Fruit fly (Drosophila melanogaster) whole organism, embryonic: ENCODE data around the gene Sgs1.

Experiments
- BEAF-32 ChIP-seq: fragments of 200-800 bp; sonication (Bioruptor generic); optimal IDR thresholded peaks from 3 replicates; lab custom pipeline; 2017; ENCODE audit warnings: missing biosample characterization, missing genetic modification characterization, mild to moderate bottlenecking, moderate library complexity, missing genetic modification reagents
- CG10274 ChIP-seq: fragments of 200-800 bp; sonication (Bioruptor generic); optimal IDR thresholded peaks from 3 replicates; lab custom pipeline; 2017; ENCODE audit warnings: missing biosample characterization, mild to moderate bottlenecking, missing genetic modification characterization
- CG11247 ChIP-seq: fragments of 200-800 bp; sonication (Bioruptor generic); IDR thresholded peaks from 2 replicates; pipeline ENCODE4 v1.3.6; 2022; ENCODE audit warnings: missing biosample characterization, missing genetic modification characterization
- CG12659 ChIP-seq: fragments of 200-800 bp; sonication (Bioruptor generic); optimal IDR thresholded peaks from 3 replicates; lab custom pipeline; 2017; ENCODE audit warnings: mild to moderate bottlenecking, missing biosample characterization, missing genetic modification reagents, missing genetic modification characterization
- CG13123 ChIP-seq: fragments of 200-800 bp; sonication (Bioruptor generic); optimal IDR thresholded peaks from 2 replicates; lab custom pipeline; 2016; ENCODE audit warnings: missing biosample characterization, missing genetic modification characterization
- CG17802 ChIP-seq: fragments of 200-800 bp; sonication (Bioruptor generic); optimal IDR thresholded peaks from 2 replicates; lab custom pipeline; 2018; ENCODE audit warnings: missing biosample characterization, mild to moderate bottlenecking, missing genetic modification characterization, moderate library complexity
- CG18764 ChIP-seq: fragments of 200-800 bp; sonication (Bioruptor generic); optimal IDR thresholded peaks from 3 replicates; lab custom pipeline; 2016; ENCODE audit warnings: missing biosample characterization, missing genetic modification characterization
- CG2129 ChIP-seq: fragments of 200-800 bp; sonication (Bioruptor generic); IDR thresholded peaks from 2 replicates; pipeline ENCODE4 v1.3.6; 2022; ENCODE audit warnings: missing biosample characterization, missing genetic modification characterization; ENCODE audit not compliant: partially characterized antibody
- CG30431 ChIP-seq: fragments of 200-800 bp; sonication (Bioruptor generic); optimal IDR thresholded peaks from 2 replicates; lab custom pipeline; 2017; ENCODE audit warnings: missing biosample characterization, missing genetic modification characterization
- CG3281 ChIP-seq: fragments of 200-800 bp; sonication (Bioruptor generic); optimal IDR thresholded peaks from 3 replicates; lab custom pipeline; 2017; ENCODE audit warnings: missing biosample characterization, mild to moderate bottlenecking, missing genetic modification characterization
- CG34422 ChIP-seq: fragments of 200-800 bp; sonication (Bioruptor generic); IDR thresholded peaks from 3 replicates; pipeline ENCODE4 v1.3.6; 2022; ENCODE audit warnings: missing biosample characterization, missing genetic modification characterization
- CG4360 ChIP-seq: fragments of 200-800 bp; sonication (Bioruptor generic); IDR thresholded peaks from 2 replicates; pipeline ENCODE4 v1.3.6; 2022; ENCODE audit warnings: missing biosample characterization, missing genetic modification characterization
- CG4404 ChIP-seq: fragments of 200-800 bp; sonication (Bioruptor generic); IDR thresholded peaks from 2 replicates; pipeline ENCODE4 v1.3.6; 2022; ENCODE audit warnings: missing biosample characterization, missing genetic modification characterization
- CG4617 ChIP-seq: fragments of 200-800 bp; sonication (Bioruptor generic); optimal IDR thresholded peaks from 3 replicates; lab custom pipeline; 2016; ENCODE audit warnings: missing biosample characterization, missing genetic modification characterization, borderline replicate concordance
- CG7839 ChIP-seq: fragments of 200-800 bp; sonication (Bioruptor generic); optimal IDR thresholded peaks from 3 replicates; lab custom pipeline; 2018; ENCODE audit warnings: missing biosample characterization, mild to moderate bottlenecking, missing genetic modification characterization, moderate library complexity
- CG7963 ChIP-seq: fragments of 200-800 bp; sonication (Bioruptor generic); IDR thresholded peaks from 3 replicates; pipeline ENCODE4 v1.3.6; 2022; ENCODE audit warnings: missing biosample characterization, missing genetic modification characterization; ENCODE audit not compliant: partially characterized antibody
- CG8924 ChIP-seq: fragments of 200-800 bp; optimal IDR thresholded peaks from 3 replicates; lab custom pipeline; 2019; ENCODE audit warnings: missing biosample characterization, mild to moderate bottlenecking, missing genetic modification characterization, moderate library complexity
- CG8944 ChIP-seq: fragments of 200-800 bp; sonication (Bioruptor generic); optimal IDR thresholded peaks from 3 replicates; lab custom pipeline; 2016; ENCODE audit warnings: missing biosample characterization, missing genetic modification characterization
- CG9727 ChIP-seq: fragments of 200-800 bp; sonication (Bioruptor generic); optimal IDR thresholded peaks from 3 replicates; lab custom pipeline; 2017; ENCODE audit warnings: missing biosample characterization, mild to moderate bottlenecking, missing genetic modification characterization
- CTCF ChIP-seq: fragments of 200-800 bp; sonication (Bioruptor generic); optimal IDR thresholded peaks from 2 replicates; lab custom pipeline; 2017; ENCODE audit warnings: missing biosample characterization, mild to moderate bottlenecking, missing genetic modification characterization, moderate library complexity
- CrebB ChIP-seq: fragments of 200-800 bp; sonication (Bioruptor generic); optimal IDR thresholded peaks from 3 replicates; lab custom pipeline; 2018; ENCODE audit warnings: missing biosample characterization, mild to moderate bottlenecking, missing genetic modification characterization
- Dek ChIP-seq: fragments of 200-800 bp; sonication (Bioruptor generic); optimal IDR thresholded peaks from 3 replicates; lab custom pipeline; 2019; ENCODE audit warnings: missing biosample characterization, mild to moderate bottlenecking, missing genetic modification characterization, moderate library complexity
- Doc3 ChIP-seq: fragments of 200-800 bp; sonication (Bioruptor generic); IDR thresholded peaks from 3 replicates; pipeline ENCODE4 v1.3.6; 2022; ENCODE audit warnings: missing biosample characterization, missing genetic modification characterization; ENCODE audit not compliant: partially characterized antibody
- HLH3B ChIP-seq: fragments of 200-800 bp; sonication (Bioruptor generic); IDR thresholded peaks from 2 replicates; pipeline ENCODE4 v1.3.6; 2022; ENCODE audit warnings: missing biosample characterization, missing genetic modification characterization
- HmgZ ChIP-seq: fragments of 200-800 bp; sonication (Bioruptor generic); optimal IDR thresholded peaks from 2 replicates; lab custom pipeline; 2018; ENCODE audit warnings: missing biosample characterization, mild to moderate bottlenecking, missing genetic modification characterization
- PHDP ChIP-seq: fragments of 200-800 bp; sonication (Bioruptor generic); optimal IDR thresholded peaks from 3 replicates; lab custom pipeline; 2018; ENCODE audit warnings: missing biosample characterization, mild to moderate bottlenecking, missing genetic modification characterization, moderate library complexity
- Sry-β ChIP-seq: fragments of 200-800 bp; sonication (Bioruptor generic); optimal IDR thresholded peaks from 2 replicates; lab custom pipeline; 2018; ENCODE audit warnings: missing biosample characterization, mild to moderate bottlenecking, missing genetic modification characterization, moderate library complexity
- Ssrp ChIP-seq: fragments of 200-800 bp; sonication (Bioruptor generic); optimal IDR thresholded peaks from 2 replicates; lab custom pipeline; 2018; ENCODE audit warnings: missing biosample characterization, mild to moderate bottlenecking, missing genetic modification characterization, moderate library complexity
- ara ChIP-seq: fragments of 200-800 bp; sonication (Bioruptor generic); IDR thresholded peaks from 2 replicates; pipeline ENCODE4 v1.3.6; 2022; ENCODE audit warnings: missing biosample characterization, missing genetic modification characterization
- ase ChIP-seq: fragments of 200-800 bp; sonication (Bioruptor generic); IDR thresholded peaks from 3 replicates; pipeline ENCODE4 v1.3.6; 2022; ENCODE audit warnings: missing biosample characterization, missing genetic modification characterization
- cad ChIP-seq: fragments of >200 bp; optimal IDR thresholded peaks from 2 replicates; lab custom pipeline; 2017; ENCODE audit warnings: missing biosample characterization, missing genetic modification characterization
- cato ChIP-seq: fragments of 200-800 bp; sonication (Bioruptor generic); optimal IDR thresholded peaks from 2 replicates; lab custom pipeline; 2016; ENCODE audit warnings: missing biosample characterization, missing genetic modification characterization, borderline replicate concordance
- cg ChIP-seq: fragments of 200-800 bp; sonication (Bioruptor generic); optimal IDR thresholded peaks from 3 replicates; lab custom pipeline; 2019; ENCODE audit warnings: missing biosample characterization, mild to moderate bottlenecking, missing genetic modification characterization, moderate library complexity
- crc ChIP-seq: fragments of 200-800 bp; sonication (Bioruptor generic); optimal IDR thresholded peaks from 2 replicates; lab custom pipeline; 2016; ENCODE audit warnings: missing biosample characterization, missing genetic modification characterization
- dpn ChIP-seq, 2 experiments: fragments of 200-800 bp; sonication (Bioruptor generic); optimal IDR thresholded peaks; 3 replicates each; lab custom pipeline; 2016; ENCODE audit warnings: missing biosample characterization in 2 of 2, missing genetic modification characterization in 2 of 2
- dysf ChIP-seq: fragments of 200-800 bp; sonication (Bioruptor generic); IDR thresholded peaks from 3 replicates; pipeline ENCODE4 v1.3.6; 2022; ENCODE audit warnings: missing biosample characterization, missing genetic modification characterization
- gcm ChIP-seq: fragments of 200-800 bp; sonication (Bioruptor generic); optimal IDR thresholded peaks from 2 replicates; lab custom pipeline; 2019; ENCODE audit warnings: missing biosample characterization, mild to moderate bottlenecking, missing genetic modification characterization, moderate library complexity
- gem ChIP-seq: fragments of 200-800 bp; sonication (Bioruptor generic); optimal IDR thresholded peaks from 2 replicates; lab custom pipeline; 2019; ENCODE audit warnings: missing biosample characterization, mild to moderate bottlenecking, missing genetic modification characterization, moderate library complexity
- gsb-n ChIP-seq: fragments of 200-800 bp; sonication (Bioruptor generic); optimal IDR thresholded peaks from 3 replicates; lab custom pipeline; 2018; ENCODE audit warnings: missing biosample characterization, mild to moderate bottlenecking, missing genetic modification characterization
- gt ChIP-seq: fragments of 200-800 bp; sonication (Bioruptor generic); IDR thresholded peaks from 2 replicates; pipeline ENCODE4 v1.3.6; 2022; ENCODE audit warnings: missing biosample characterization, missing genetic modification characterization
- ind ChIP-seq: fragments of 200-800 bp; sonication (Bioruptor generic); optimal IDR thresholded peaks from 3 replicates; lab custom pipeline; 2016; ENCODE audit warnings: missing biosample characterization, missing genetic modification characterization
- mirr ChIP-seq: fragments of 200-800 bp; sonication (Bioruptor generic); optimal IDR thresholded peaks from 3 replicates; lab custom pipeline; 2018; ENCODE audit warnings: missing biosample characterization, mild to moderate bottlenecking, missing genetic modification characterization
- nau ChIP-seq: fragments of 200-800 bp; sonication (Bioruptor generic); optimal IDR thresholded peaks from 3 replicates; lab custom pipeline; 2017; ENCODE audit warnings: missing biosample characterization, mild to moderate bottlenecking, missing genetic modification characterization, missing genetic modification reagents
- sens ChIP-seq: fragments of 200-800 bp; sonication (Bioruptor generic); peaks from one replicate; lab custom pipeline; 2016; ENCODE audit warnings: missing biosample characterization, missing genetic modification characterization
- sisA ChIP-seq: fragments of 200-800 bp; sonication (Bioruptor generic); IDR thresholded peaks from 2 replicates; pipeline ENCODE4 v1.3.6; 2022; ENCODE audit warnings: missing biosample characterization, missing genetic modification characterization
- sna ChIP-seq: fragments of 200-800 bp; sonication (Bioruptor generic); IDR thresholded peaks from 2 replicates; pipeline ENCODE4 v1.3.6; 2022; ENCODE audit warnings: missing biosample characterization, missing genetic modification characterization; ENCODE audit not compliant: partially characterized antibody
- so ChIP-seq: fragments of 200-800 bp; sonication (Bioruptor generic); IDR thresholded peaks from 3 replicates; pipeline ENCODE4 v1.3.6; 2022; ENCODE audit warnings: missing biosample characterization, missing genetic modification characterization
- z ChIP-seq: fragments of 200-800 bp; sonication (Bioruptor generic); IDR thresholded peaks from 3 replicates; pipeline ENCODE4 v1.3.6; 2022; ENCODE audit warnings: missing biosample characterization, missing genetic modification characterization
- zfh1 ChIP-seq: fragments of 200-800 bp; sonication (Bioruptor generic); IDR thresholded peaks from 3 replicates; pipeline ENCODE4 v1.3.6; 2022; ENCODE audit warnings: missing biosample characterization, missing genetic modification characterization
- zfh2 ChIP-seq: fragments of 200-800 bp; sonication (Bioruptor generic); optimal IDR thresholded peaks from 2 replicates; lab custom pipeline; 2016; ENCODE audit warnings: missing biosample characterization, missing genetic modification characterization

Gene Sgs1

dm6 chr2L:4981278-4981966 lies 44.2 kb downstream of the Sgs1 start, which contains the start of the genes CG8892 and CG34126 (continued):
- TF ChIP-seq CG17802 (tag; lab: Kevin White, UChicago), result peak; percentile 90
- peak; percentile 92 for TF ChIP-seq ase (GFP tag; lab: Robert Waterston, UW)
- TF ChIP-seq HmgZ (tag; lab: Kevin White, UChicago), result peak; percentile 98
- peak; percentile 96 for TF ChIP-seq zfh1 (GFP tag; lab: Robert Waterston, UW)
- peak; percentile 95 for TF ChIP-seq mirr (GFP tag; lab: Kevin White, UChicago)
- TF ChIP-seq CG30431 (GFP tag; lab: Kevin White, UChicago), result peak; percentile 98
- peak; percentile 85 for TF ChIP-seq crc
- TF ChIP-seq gem (tag; lab: Kevin White, UChicago), result peak; percentile 98
- peak; percentile 98 for TF ChIP-seq dpn (GFP tag; optimal IDR thresholded peaks at IDR 0.05; lab: Kevin White, UChicago)
- TF ChIP-seq CG4404 (GFP tag; lab: Robert Waterston, UW), result peak; percentile 99
- TF ChIP-seq ara (GFP tag; lab: Robert Waterston, UW), result peak; percentile 94
- no peak for TF ChIP-seq CG2129 (GFP tag; lab: Robert Waterston, UW)
- TF ChIP-seq CG4617 (GFP tag; lab: Kevin White, UChicago), result peak; percentile 99
- peak; percentile 98 for TF ChIP-seq cato (GFP tag; lab: Kevin White, UChicago)
- TF ChIP-seq sens (GFP tag; lab: Kevin White, UChicago), result peak; percentile 99
- TF ChIP-seq CG3281 (GFP tag; lab: Kevin White, UChicago), result peak; percentile 97
- TF ChIP-seq Doc3 (GFP tag; lab: Robert Waterston, UW), result no peak
- peak; percentile 57 for TF ChIP-seq CTCF
- TF ChIP-seq CrebB (tag; lab: Kevin White, UChicago), result peak; percentile 92
- peak; percentile 91 for TF ChIP-seq CG10274 (GFP tag; lab: Kevin White, UChicago)
- no peak for TF ChIP-seq z
- peak; percentile 99 for TF ChIP-seq CG12659 (GFP tag; lab: Kevin White, UChicago)
- no peak for TF ChIP-seq cg (GFP tag; lab: Kevin White, UChicago)
- TF ChIP-seq zfh2, result peak; percentile 98
- no peak for TF ChIP-seq cad (GFP tag; lab: Kevin White, UChicago)
- TF ChIP-seq gt, result peak; percentile 94
- no peak for TF ChIP-seq nau (GFP tag; lab: Kevin White, UChicago)
- TF ChIP-seq CG18764 (GFP tag; lab: Kevin White, UChicago), result peak; percentile 97
- TF ChIP-seq CG8944, result peak; percentile 96
- peak; percentile 94 for TF ChIP-seq gcm
- peak; percentile 97 for TF ChIP-seq CG8924 (tag; lab: Kevin White, UChicago)
- peak; percentile 81 for TF ChIP-seq Sry-β
- TF ChIP-seq ind, result peak; percentile 99
- TF ChIP-seq CG4360 (GFP tag; lab: Robert Waterston, UW), result peak; percentile 45; the same call in 1 of the 2 replicates
- TF ChIP-seq CG7963 (GFP tag; lab: Robert Waterston, UW), result no peak
- TF ChIP-seq Dek (tag; lab: Kevin White, UChicago), result peak; percentile 96
- peak; percentile 97 for TF ChIP-seq CG7839
- peak; percentile 95 for TF ChIP-seq CG13123
- peak; percentile 96 for TF ChIP-seq PHDP (tag; lab: Kevin White, UChicago)
- peak; percentile 98 for TF ChIP-seq dysf
- peak; percentile 96 for TF ChIP-seq CG34422 (GFP tag; lab: Robert Waterston, UW)
- TF ChIP-seq gsb-n, result peak; percentile 93
- TF ChIP-seq CG11247, result peak; percentile 96
- no peak for TF ChIP-seq sna (GFP tag; lab: Robert Waterston, UW)
- peak; percentile 68 for TF ChIP-seq BEAF-32 (GFP tag; lab: Kevin White, UChicago)
- TF ChIP-seq Ssrp (tag; lab: Kevin White, UChicago), result peak; percentile 97
- TF ChIP-seq CG9727 (GFP tag; lab: Kevin White, UChicago), result peak; percentile 97
- TF ChIP-seq so, result peak; percentile 95
- peak; percentile 94 for TF ChIP-seq HLH3B (GFP tag; lab: Robert Waterston, UW)
- peak; percentile 98 for TF ChIP-seq sisA
